Worm (Caenorhabditis elegans) whole organism, L3 larva: ENCODE data around the gene F26G1.11.

Experiments
- ceh-16 ChIP-seq: sonication (generic microtip); optimal IDR thresholded peaks from 2 replicates; lab custom pipeline; 2017; ENCODE audit warnings: missing biosample characterization, missing genetic modification characterization
- ceh-82 ChIP-seq: fragments of 150-350 bp; optimal IDR thresholded peaks from 2 replicates; lab custom pipeline; 2014; ENCODE audit warnings: missing biosample characterization, missing genetic modification characterization
- egl-27 ChIP-seq: sonication (generic microtip); optimal IDR thresholded peaks from 4 replicates; lab custom pipeline; 2017; ENCODE audit warnings: missing biosample characterization, missing genetic modification reagents, missing genetic modification characterization
- elt-2 ChIP-seq: sonication (generic microtip); optimal IDR thresholded peaks from 2 replicates; lab custom pipeline; 2016; ENCODE audit warnings: missing genetic modification reagents, mild to moderate bottlenecking, missing genetic modification characterization, missing compliant biosample characterization
- hmg-11 ChIP-seq: sonication (generic microtip); optimal IDR thresholded peaks from 2 replicates; lab custom pipeline; 2016; ENCODE audit warnings: missing genetic modification characterization, missing compliant biosample characterization
- lin-39 ChIP-seq: fragments of 150-350 bp; optimal IDR thresholded peaks from 2 replicates; lab custom pipeline; 2018; ENCODE audit warnings: missing biosample characterization, missing genetic modification reagents, missing genetic modification characterization
- nhr-12 ChIP-seq: fragments of 150-350 bp; optimal IDR thresholded peaks from 2 replicates; lab custom pipeline; 2014; ENCODE audit warnings: missing biosample characterization, missing genetic modification characterization
- nhr-25 ChIP-seq: sonication (generic microtip); optimal IDR thresholded peaks from 2 replicates; lab custom pipeline; 2017; ENCODE audit warnings: missing biosample characterization, missing genetic modification characterization
- pha-4 ChIP-seq: fragments of 150-350 bp; optimal IDR thresholded peaks from 2 replicates; lab custom pipeline; 2014; ENCODE audit warnings: missing biosample characterization, missing genetic modification reagents, missing genetic modification characterization
- tbx-2 ChIP-seq: sonication (generic microtip); optimal IDR thresholded peaks from 2 replicates; lab custom pipeline; 2016; ENCODE audit warnings: mild to moderate bottlenecking, missing genetic modification characterization, missing compliant biosample characterization
- unc-39 ChIP-seq: sonication (generic microtip); optimal IDR thresholded peaks from 4 replicates; lab custom pipeline; 2017; ENCODE audit warnings: missing biosample characterization, missing genetic modification characterization
- unc-62 ChIP-seq: fragments of 150-350 bp; sonication (generic microtip); optimal IDR thresholded peaks from 4 replicates; lab custom pipeline; 2014; ENCODE audit warnings: missing biosample characterization, missing genetic modification reagents, missing genetic modification characterization
- ztf-4 ChIP-seq: fragments of 150-350 bp; optimal IDR thresholded peaks from 2 replicates; lab custom pipeline; 2014; ENCODE audit warnings: missing biosample characterization, missing genetic modification characterization

- no peak for TF ChIP-seq lin-39
- no peak for TF ChIP-seq ztf-4 (tag; lab: Kevin White, UChicago)
- no peak for TF ChIP-seq unc-62
- no peak for TF ChIP-seq ceh-82 (tag; lab: Kevin White, UChicago)
- TF ChIP-seq unc-39: no peak
- no peak for TF ChIP-seq tbx-2 (tag; lab: Kevin White, UChicago)
- no peak for TF ChIP-seq pha-4
- no peak for TF ChIP-seq nhr-12 (tag; lab: Kevin White, UChicago)
- TF ChIP-seq elt-2 (tag; lab: Kevin White, UChicago): no peak
- TF ChIP-seq hmg-11 (tag; lab: Kevin White, UChicago): no peak
- no peak for TF ChIP-seq nhr-25 (tag; lab: Kevin White, UChicago)
- TF ChIP-seq ceh-16 (tag; lab: Kevin White, UChicago): no peak
- no peak for TF ChIP-seq egl-27 (tag; lab: Kevin White, UChicago)
Measured at ce11 chrII:4806726-4807125, 29.8 kb downstream of the F26G1.11 start.
